Fruit fly (Drosophila melanogaster) S2 (cell line): ENCODE results near the gene Tpst.

Experiments
- CG8478 ChIP-seq: fragments of >200 bp; optimal IDR thresholded peaks from 2 replicates; lab custom pipeline; 2018
- CTCF ChIP-seq, 2 experiments: fragments of >200 bp; optimal IDR thresholded peaks; 2 replicates each; lab custom pipeline; 2018

Tpst gene

DNA sequence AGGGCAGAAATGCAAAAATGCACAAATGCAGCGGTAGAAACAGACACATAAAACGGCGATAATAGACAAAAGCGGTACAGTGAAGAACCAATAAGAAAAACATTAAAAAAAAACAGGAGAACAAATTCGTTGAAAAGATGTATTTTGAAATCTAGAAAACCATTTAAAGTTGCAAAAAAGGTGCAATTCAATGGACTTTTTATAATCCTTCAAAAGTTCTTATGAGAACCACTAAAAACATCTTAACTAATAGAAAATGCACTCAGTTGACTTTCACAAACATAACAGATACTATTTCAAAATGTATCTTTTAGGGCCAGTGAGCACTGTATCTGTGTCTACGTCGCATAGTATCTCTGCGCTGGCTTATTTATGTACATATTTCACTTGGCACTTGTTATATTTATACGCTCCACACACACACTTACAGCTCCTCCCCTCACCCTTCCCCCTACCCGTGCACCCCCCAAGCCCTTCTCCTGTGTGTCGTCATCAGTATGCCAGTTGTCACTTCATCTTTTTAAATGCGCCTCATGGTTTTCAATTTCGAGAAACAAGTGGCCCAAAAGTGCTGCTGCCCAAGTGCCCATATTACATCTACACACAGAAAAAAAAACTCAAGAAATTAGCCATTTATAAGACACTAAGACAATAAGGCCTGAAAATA is 2.0 kb downstream of the Tpst start:
- no peak for TF ChIP-seq CG8478 (lab: Kevin White, UChicago)
- no peak for TF ChIP-seq CTCF (optimal IDR thresholded peaks at IDR 0.05; lab: Kevin White, UChicago)

DNA sequence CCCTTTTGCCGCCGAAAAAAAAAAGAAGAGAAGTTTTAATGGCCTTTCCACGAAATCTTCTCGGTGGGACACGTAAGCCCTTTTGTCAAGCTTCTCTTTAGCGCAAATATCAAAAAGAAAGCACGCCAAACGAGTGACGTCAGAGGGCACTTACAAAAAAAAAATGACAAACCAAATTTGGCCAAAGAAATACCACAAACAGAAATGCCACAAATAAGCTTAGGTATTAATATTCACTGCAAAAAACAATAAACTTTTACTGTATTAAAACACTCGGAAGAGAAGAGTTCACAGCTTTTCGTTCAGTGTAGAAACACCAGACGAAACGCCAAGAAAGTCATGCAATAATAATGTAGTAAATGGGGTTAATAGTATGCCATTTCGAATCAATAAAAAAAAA is 4.5 kb downstream of the Tpst start:
- TF ChIP-seq CG8478 (lab: Kevin White, UChicago) (no peak), CTCF (optimal IDR thresholded peaks at IDR 0.05; lab: Kevin White, UChicago) (no peak)

DNA sequence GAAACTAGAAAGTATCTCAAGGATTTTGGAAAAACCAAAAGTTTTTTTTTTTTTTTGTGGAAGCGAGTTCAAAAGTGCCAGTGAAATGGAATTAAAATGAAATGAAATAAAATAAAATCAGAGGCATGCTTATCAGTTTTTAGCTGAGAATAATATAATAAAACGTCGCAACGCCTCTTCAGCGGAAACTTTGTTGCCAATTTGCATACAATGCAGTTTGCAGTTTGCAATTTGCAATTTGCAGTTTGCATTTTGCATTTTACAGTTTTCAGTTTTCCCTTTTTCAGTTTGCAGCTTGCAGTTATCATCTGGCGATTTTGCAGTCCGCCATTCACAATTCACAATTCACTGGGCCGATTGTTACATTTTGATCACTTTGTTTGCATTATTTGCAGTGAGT is 5.2 kb downstream of the Tpst start:
- TF ChIP-seq CTCF (optimal IDR thresholded peaks at IDR 0.05; lab: Kevin White, UChicago) (no peak), CG8478 (lab: Kevin White, UChicago) (no peak)

DNA sequence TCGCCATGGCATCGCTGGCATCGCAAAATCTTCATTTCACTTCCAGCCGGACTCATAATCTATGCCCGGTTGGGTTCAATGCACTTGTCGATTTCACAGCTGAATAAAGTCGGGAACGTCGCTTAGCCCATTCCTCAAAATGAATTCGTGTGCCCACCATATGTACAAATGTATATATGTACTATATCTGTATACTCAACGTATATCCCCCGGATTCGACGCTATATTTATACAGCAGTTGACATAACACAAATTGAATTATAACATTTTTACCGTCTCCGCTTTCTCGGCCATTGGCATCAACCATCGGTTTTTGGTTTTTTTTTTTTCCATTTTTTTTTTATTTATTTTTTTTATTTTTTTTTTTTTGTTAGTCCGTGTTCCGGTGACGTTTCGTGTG is 6.6 kb downstream of the Tpst start:
- no peak for TF ChIP-seq CG8478 (lab: Kevin White, UChicago)
- TF ChIP-seq CTCF (optimal IDR thresholded peaks at IDR 0.05; lab: Kevin White, UChicago), result no peak

DNA sequence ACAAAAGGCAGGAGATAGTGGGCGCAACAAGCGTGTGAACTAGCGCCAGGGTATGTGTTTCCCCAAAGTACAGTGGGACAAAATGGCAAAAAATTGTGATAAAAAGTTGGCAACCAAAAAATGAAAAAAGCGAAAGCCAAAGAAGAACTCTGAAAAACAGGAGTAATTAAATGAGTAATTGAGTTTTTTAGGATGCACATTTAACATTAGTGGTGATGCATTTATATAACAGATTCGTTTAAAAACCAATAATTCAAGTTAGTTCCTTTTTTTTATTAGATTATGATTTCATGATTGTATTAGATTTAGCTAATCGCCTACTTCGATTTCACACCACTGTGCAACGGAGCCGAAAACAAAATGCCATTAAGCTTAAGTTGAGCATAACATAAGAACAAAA is 8.8 kb downstream of the Tpst start:
- TF ChIP-seq CTCF (optimal IDR thresholded peaks at IDR 0.05; lab: Kevin White, UChicago) (no peak), CG8478 (lab: Kevin White, UChicago) (no peak)

DNA sequence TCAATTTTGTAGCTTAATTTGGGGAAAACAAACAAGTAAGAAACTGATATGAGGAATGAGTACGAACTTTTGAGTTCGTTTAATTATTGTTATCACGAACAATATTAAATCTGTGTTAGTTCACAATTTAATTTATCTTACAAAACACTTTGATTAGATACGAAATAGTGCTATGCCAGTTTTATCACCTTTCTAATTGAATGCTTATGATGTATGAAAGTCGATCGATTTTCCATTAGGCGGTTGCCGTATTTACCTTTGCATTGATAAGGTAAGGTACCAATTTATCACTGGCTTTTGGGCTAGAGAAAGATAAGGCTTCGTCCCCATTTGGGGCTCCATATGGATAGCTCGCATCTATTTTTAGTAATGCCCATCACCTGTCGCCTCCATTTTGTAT is 15.7 kb downstream of the Tpst start:
- TF ChIP-seq CTCF (optimal IDR thresholded peaks at IDR 0.05; lab: Kevin White, UChicago) (no peak), CG8478 (lab: Kevin White, UChicago) (no peak)

DNA sequence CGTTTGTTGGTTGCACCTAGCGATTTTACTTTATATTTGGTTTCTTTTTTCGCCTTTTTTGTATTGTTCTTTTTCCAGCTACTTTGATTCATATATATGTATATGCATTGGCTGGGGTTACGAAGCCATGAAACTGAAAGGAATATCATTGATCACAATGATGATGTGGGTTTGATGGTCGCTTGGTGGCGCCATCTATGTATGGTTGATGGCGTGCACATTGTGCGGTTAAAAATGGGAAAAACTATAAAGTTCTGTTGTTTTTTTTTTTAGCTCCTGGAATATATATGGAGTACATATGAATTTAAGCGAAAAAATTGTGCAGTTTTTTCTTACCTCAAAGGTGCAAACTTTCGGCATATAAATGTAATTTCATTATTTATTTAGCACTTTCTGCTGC is 23.3 kb downstream of the Tpst start:
- peak; percentile 42 to 71 for TF ChIP-seq CTCF (optimal IDR thresholded peaks at IDR 0.05; lab: Kevin White, UChicago)
- no peak for TF ChIP-seq CG8478 (lab: Kevin White, UChicago)

DNA sequence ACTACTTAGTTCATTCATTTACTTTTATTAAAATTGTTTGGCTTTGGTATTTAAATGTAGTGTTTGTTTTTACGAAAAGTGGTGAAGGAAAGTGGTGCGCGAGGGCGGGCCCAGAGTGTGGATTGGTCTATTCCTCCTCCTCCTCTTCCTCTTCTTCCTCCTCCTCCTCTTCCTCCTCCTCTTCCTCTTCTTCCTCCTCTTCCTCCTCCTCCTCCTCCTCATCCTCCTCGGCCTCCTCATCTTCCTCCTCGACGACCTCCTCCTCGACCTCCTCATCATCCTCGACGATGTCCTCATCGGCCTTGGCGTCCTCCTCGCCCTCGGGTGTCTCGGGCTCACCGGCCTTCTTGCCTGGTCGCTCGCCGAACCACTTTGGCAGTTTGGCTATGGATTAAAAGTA is 30.0 kb downstream of the Tpst start:
- TF ChIP-seq CG8478 (lab: Kevin White, UChicago) (no peak), CTCF (optimal IDR thresholded peaks at IDR 0.05; lab: Kevin White, UChicago) (no peak)

DNA sequence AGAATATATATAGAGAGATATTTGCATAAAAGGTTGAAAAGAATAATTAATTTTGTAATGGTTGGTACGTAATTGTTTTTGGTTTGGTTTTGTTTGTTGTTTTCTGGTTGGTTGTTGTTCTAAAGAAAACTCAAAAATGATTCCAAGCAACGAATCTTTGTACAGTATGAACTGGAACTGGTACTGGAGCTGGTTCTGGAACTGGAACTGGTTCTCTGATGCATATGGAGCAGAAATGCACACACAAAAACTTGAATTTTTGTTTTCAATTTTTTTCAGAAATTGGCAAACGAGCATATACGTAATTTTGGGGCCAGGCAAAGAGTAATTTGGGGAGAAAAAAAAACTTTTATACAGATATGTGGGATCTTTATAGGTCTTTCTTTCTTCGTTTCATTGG is 34.1 kb downstream of the Tpst start:
- no peak for TF ChIP-seq CG8478 (lab: Kevin White, UChicago)
- no peak for TF ChIP-seq CTCF (optimal IDR thresholded peaks at IDR 0.05; lab: Kevin White, UChicago)

DNA sequence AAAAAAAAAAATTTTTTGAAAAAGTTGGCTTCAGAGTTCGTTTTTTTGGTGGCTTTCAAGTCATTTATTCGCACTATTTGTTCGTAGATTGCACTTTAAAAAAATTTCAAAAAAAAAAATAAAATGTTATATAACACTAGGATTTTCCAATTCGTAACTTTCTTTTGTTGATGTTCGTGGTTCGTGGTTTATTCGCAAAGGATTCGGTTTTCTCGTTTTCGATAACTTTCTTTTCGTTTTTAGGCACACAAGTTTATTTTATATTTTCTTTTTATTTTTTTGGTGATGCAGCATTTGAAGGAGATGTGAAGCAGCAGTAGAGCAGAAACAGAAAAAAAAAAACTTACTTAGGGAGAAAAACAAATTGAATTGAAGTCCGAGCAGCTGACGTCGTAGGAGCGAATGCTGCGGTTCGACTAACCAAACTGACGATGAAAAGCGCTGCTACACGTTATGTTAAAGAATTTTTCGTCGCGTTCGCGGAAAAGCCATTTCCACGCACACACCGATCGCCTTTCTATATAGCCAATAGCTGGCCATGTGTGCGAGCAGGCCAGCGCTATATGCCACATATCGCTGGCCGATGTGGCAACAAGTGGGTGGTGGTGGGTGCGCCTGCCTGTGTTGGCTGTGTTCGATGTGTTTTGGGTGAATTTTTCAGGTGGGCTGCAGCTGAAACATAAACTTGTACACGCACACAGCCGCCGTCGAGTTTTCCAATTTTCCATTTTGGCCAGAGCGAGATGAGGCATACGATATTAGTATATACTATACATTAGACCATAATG is 38.6 kb downstream of the Tpst start, which contains the start of gene up:
TSS of gene up (minus strand) at position 508 of the 788 bp plus-strand sequence.
- TF ChIP-seq CG8478 (lab: Kevin White, UChicago), result no peak
- no peak for TF ChIP-seq CTCF (optimal IDR thresholded peaks at IDR 0.05; lab: Kevin White, UChicago)

DNA sequence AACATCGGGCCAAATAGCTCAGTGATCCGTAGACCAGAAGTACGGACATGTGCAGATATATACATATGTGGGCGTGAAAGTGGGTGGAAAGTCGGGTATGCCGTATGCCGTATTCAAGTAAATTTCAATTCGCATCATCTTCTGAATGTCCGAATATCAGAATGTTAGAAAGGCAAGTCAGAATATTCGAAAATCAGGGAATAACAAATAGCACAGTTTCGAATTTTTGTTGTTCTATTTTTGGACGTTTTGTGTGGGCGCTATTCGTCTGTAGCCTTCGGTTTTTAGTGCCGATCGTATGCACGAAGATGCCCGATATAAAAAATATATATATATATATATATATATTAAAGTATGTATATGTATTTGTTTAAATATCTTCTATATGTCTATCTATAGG is 40.9 kb downstream of the Tpst start:
- no peak for TF ChIP-seq CTCF (optimal IDR thresholded peaks at IDR 0.05; lab: Kevin White, UChicago)
- TF ChIP-seq CG8478 (lab: Kevin White, UChicago), result no peak

DNA sequence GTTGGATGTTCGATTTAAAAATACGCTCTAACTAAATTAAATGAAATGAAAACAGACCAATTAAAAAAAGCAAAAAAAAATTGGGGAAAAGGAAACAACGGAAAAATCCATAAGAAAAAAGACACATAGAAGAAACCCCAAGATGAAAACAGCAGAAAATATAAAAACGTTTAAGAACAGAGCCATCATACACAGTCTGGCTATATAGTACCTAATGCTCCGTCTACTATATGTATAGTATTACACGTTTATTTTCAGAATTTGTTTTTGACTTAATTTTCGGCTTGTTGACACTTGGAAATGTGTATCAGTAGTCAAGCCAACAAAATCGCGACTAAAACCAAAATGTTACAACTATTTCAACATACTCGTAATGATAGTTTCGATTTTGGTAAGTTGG is 41.8 kb downstream of the Tpst start, which contains the start of gene CG11178:
TSS of gene CG11178 (plus strand) at position 301 of the 400 bp plus-strand sequence.
- no peak for TF ChIP-seq CG8478 (lab: Kevin White, UChicago)
- TF ChIP-seq CTCF (optimal IDR thresholded peaks at IDR 0.05; lab: Kevin White, UChicago), result no peak

DNA sequence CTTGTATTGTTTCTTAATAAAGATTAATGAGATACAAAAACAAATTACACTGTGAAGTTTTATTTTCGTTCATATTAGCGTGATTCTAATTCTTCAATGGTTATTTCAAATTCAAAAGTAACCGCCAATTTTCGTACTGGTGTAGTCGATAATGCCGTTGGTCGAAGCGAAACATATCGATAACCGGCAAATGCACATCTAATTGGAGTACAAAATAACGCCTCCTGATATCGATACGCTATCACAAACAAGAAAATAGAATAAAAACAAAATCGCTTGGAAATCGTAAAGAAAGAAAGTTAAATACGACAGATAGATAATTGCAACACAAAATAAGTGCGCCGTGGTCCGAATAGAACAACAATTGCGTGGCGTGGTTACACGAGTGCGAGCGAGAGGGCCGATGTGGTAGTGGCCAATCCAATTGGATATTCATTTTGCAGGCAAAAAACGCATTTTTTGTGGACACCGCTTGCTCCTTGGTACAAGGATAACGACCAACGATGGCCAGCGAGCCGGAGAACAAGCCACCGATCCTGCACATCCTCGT is 42.4 kb downstream of the Tpst start:
- TF ChIP-seq CG8478 (lab: Kevin White, UChicago) (no peak), CTCF (optimal IDR thresholded peaks at IDR 0.05; lab: Kevin White, UChicago) (no peak)

DNA sequence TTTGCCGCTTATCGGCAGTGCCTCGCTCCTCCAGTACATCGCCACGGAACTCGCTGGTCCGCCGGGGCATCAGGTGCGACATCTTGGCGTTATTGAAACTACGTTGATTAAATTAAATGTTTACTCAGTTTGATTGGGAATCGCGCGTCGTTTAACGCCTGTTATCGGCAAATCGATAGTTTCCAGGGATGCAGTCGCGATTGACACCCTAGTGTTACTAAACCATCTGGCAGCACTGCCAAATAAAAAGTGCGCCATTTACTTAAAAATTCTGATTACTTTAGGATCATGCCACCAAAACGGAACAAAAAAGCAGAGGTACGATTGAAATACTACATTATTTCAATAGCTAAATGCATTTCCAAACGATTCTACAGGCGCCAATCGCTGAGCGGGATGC is 48.3 kb downstream of the Tpst start, which contains the start of the genes Ndc80 and BthD:
TSS of gene Ndc80 (minus strand) at position 179 of the 400 bp plus-strand sequence.
TSS of gene BthD (plus strand) at position 248 of the 400 bp plus-strand sequence.
- TF ChIP-seq CG8478 (lab: Kevin White, UChicago) (no peak), CTCF (optimal IDR thresholded peaks at IDR 0.05; lab: Kevin White, UChicago) (peak; percentile 11 to 28)

DNA sequence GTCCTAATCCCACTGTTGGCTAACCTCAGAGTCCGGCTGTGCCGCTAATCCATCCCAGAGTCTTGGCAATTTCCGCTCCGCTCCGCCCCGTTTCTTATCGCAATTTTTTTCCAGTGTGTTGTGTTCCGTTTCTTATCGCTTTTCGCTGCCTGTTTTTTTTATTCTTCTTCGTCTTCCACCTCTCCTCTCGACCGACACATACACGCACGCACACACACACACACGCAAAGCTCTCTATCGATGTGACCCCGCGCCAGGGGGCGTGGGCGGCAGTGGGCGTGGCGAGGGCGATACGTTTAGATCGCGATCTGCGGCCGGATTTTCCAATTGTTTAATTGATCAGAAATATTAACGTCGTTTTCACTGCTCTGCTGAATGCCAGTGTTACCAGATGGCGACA is 52.4 kb downstream of the Tpst start:
- TF ChIP-seq CTCF (optimal IDR thresholded peaks at IDR 0.05; lab: Kevin White, UChicago) (no peak), CG8478 (lab: Kevin White, UChicago) (no peak)
